Worm (Caenorhabditis elegans): Measurements from ENCODE around the gene F28H6.4.
"Not testable (repeated sequence)": the region's sequence is repeated elsewhere in the genome, so short reads cannot be mapped to it uniquely, and the experiment has no call there.

F28H6.4 gene

ce11 chrX:14134883-14135282, 7.2 kb downstream of the F28H6.4 start:
- TF ChIP-seq snu-23 (GFP tag; optimal IDR thresholded peaks at IDR 0.05), result peak; percentile 17
- peak; percentile 3 for TF ChIP-seq elt-2 (tag; optimal IDR thresholded peaks at IDR 0.05)
- TF ChIP-seq pag-3 (tag; optimal IDR thresholded peaks at IDR 0.05; ENCODE audit: borderline replicate concordance, insufficient read depth), result no peak
- no peak for TF ChIP-seq zag-1 (tag; optimal IDR thresholded peaks at IDR 0.05)
- no peak for TF ChIP-seq efl-1 (optimal IDR thresholded peaks at IDR 0.05)
- no peak for TF ChIP-seq efl-1 (GFP tag; optimal IDR thresholded peaks at IDR 0.05 in 1 of 2)
- TF ChIP-seq lin-35 (GFP tag; optimal IDR thresholded peaks at IDR 0.05), result peak in 1 of 2 experiments; percentile 14
- TF ChIP-seq egl-27 (tag; optimal IDR thresholded peaks at IDR 0.05), result no peak
- no peak for TF ChIP-seq elt-3 (tag; optimal IDR thresholded peaks at IDR 0.05)
- TF ChIP-seq skn-1 (tag; optimal IDR thresholded peaks at IDR 0.05), result no peak
- TF ChIP-seq sox-4 (tag; optimal IDR thresholded peaks at IDR 0.05), result no peak
- TF ChIP-seq unc-98 (GFP tag; IDR thresholded peaks at IDR 0.05), result no peak

ce11 chrX:14136795-14137194, 9.1 kb downstream of the F28H6.4 start:
- TF ChIP-seq rnt-1 (tag; optimal IDR thresholded peaks at IDR 0.05) (peak; percentile 16), snu-23 (GFP tag; optimal IDR thresholded peaks at IDR 0.05) (peak; percentile 45), nhr-20 (tag; optimal IDR thresholded peaks at IDR 0.05) (peak; percentile 15), nhr-19 (GFP tag; conservative IDR thresholded peaks at IDR 0.05) (0 out of 2 replicates have a peak, but pooled peaks have one; percentile 20), efl-1 (GFP tag; optimal IDR thresholded peaks at IDR 0.05 in 1 of 2) (peak in 1 of 2 experiments; percentile 56), nhr-71 (tag; optimal IDR thresholded peaks at IDR 0.05) (peak; percentile 23), nhr-90 (tag; optimal IDR thresholded peaks at IDR 0.05; ENCODE audit: poor library complexity) (peak; percentile 49)
- not testable (repeated sequence) for TF ChIP-seq efl-1 (optimal IDR thresholded peaks at IDR 0.05)

- TF ChIP-seq fkh-10 (GFP tag; optimal IDR thresholded peaks at IDR 0.05) (no peak), isw-1 (GFP tag; IDR thresholded peaks at IDR 0.05) (no peak), nhr-90 (tag; optimal IDR thresholded peaks at IDR 0.05; ENCODE audit: poor library complexity) (no peak), efl-3 (GFP tag; optimal IDR thresholded peaks at IDR 0.05) (no peak), unc-98 (GFP tag; IDR thresholded peaks at IDR 0.05) (no peak), unc-62 (GFP tag; optimal IDR thresholded peaks at IDR 0.05) (no peak), hpl-2 (GFP tag; optimal IDR thresholded peaks at IDR 0.05) (no peak), ztf-11 (tag; optimal IDR thresholded peaks at IDR 0.05) (no peak), vab-15 (tag; optimal IDR thresholded peaks at IDR 0.05) (no peak), nhr-77 (tag; optimal IDR thresholded peaks at IDR 0.05) (no peak), nhr-11 (tag; optimal IDR thresholded peaks at IDR 0.05) (no peak), hlh-4 (tag; optimal IDR thresholded peaks at IDR 0.05) (no peak), alr-1 (tag; optimal IDR thresholded peaks at IDR 0.05; ENCODE audit: borderline replicate concordance) (no peak), nhr-71 (tag; optimal IDR thresholded peaks at IDR 0.05) (no peak), nhr-20 (tag; optimal IDR thresholded peaks at IDR 0.05) (no peak), lin-35 (GFP tag; optimal IDR thresholded peaks at IDR 0.05) (no peak), nhr-76 (tag; optimal IDR thresholded peaks at IDR 0.05) (no peak), dpl-1 (GFP tag; optimal IDR thresholded peaks at IDR 0.05) (no peak), elt-3 (tag; optimal IDR thresholded peaks at IDR 0.05) (no peak), fos-1 (tag; optimal IDR thresholded peaks at IDR 0.05) (no peak)
These were observed 12.4 kb downstream of the F28H6.4 start, which contains the start of gene nkat-1 for ce11 chrX:14140040-14140439. Gene nkat-1, minus strand, starts transcription at chrX:14140140.

ce11 chrX:14141344-14141841, 13.7 kb downstream of the F28H6.4 start:
- TF ChIP-seq nhr-28 (tag; optimal IDR thresholded peaks at IDR 0.05), result no peak
- TF ChIP-seq nhr-71 (tag; optimal IDR thresholded peaks at IDR 0.05), result no peak
- no peak for TF ChIP-seq fkh-8 (tag; optimal IDR thresholded peaks at IDR 0.05)
- TF ChIP-seq zag-1 (tag; optimal IDR thresholded peaks at IDR 0.05), result no peak
- no peak for TF ChIP-seq blmp-1 (tag; optimal IDR thresholded peaks at IDR 0.05)
- no peak for TF ChIP-seq ama-1 (optimal IDR thresholded peaks at IDR 0.05)
- TF ChIP-seq mep-1 (tag; optimal IDR thresholded peaks at IDR 0.05), result no peak
- no peak for TF ChIP-seq nhr-19 (GFP tag; conservative IDR thresholded peaks at IDR 0.05)
- no peak for TF ChIP-seq unc-98 (GFP tag; IDR thresholded peaks at IDR 0.05)
- no peak for TF ChIP-seq lin-39 (tag; optimal IDR thresholded peaks at IDR 0.05)
- peak in 1 of 2 experiments; percentile 16 for TF ChIP-seq lin-35 (GFP tag; optimal IDR thresholded peaks at IDR 0.05)
- TF ChIP-seq nhr-47 (tag; optimal IDR thresholded peaks at IDR 0.05), result no peak
- no peak for TF ChIP-seq efl-1 (optimal IDR thresholded peaks at IDR 0.05)
- peak; percentile 13 to 92 for TF ChIP-seq efl-1 (GFP tag; optimal IDR thresholded peaks at IDR 0.05 in 1 of 2)
- TF ChIP-seq elt-2 (tag; optimal IDR thresholded peaks at IDR 0.05), result no peak
- no peak for TF ChIP-seq swsn-7 (tag; optimal IDR thresholded peaks at IDR 0.05)
- TF ChIP-seq dpl-1 (GFP tag; optimal IDR thresholded peaks at IDR 0.05), result peak in 1 of 3 experiments; percentile 41
- TF ChIP-seq skn-1 (tag; optimal IDR thresholded peaks at IDR 0.05), result no peak
- no peak for TF ChIP-seq unc-30 (tag; optimal IDR thresholded peaks at IDR 0.05)
- TF ChIP-seq F16B12.6 (tag; optimal IDR thresholded peaks at IDR 0.05), result no peak
- no peak for TF ChIP-seq hlh-17 (GFP tag; optimal IDR thresholded peaks at IDR 0.05; ENCODE audit: borderline replicate concordance)
- TF ChIP-seq zip-4 (GFP tag; optimal IDR thresholded peaks at IDR 0.05), result no peak
- no peak for TF ChIP-seq lir-3 (tag; optimal IDR thresholded peaks at IDR 0.05; ENCODE audit: poor library complexity)
- no peak for TF ChIP-seq ceh-63 (GFP tag; optimal IDR thresholded peaks at IDR 0.05)
